Worm (Caenorhabditis elegans) whole organism, L2 larva: ENCODE measurements around the gene dot-1.5.

ENCODE experiments used
- C34F6.9 ChIP-seq: fragments of 150-350 bp; optimal IDR thresholded peaks from 2 replicates; lab custom pipeline; 2014; ENCODE audit warnings: missing biosample characterization, missing genetic modification characterization
- R02D3.7 ChIP-seq: fragments of 150-350 bp; optimal IDR thresholded peaks from 2 replicates; lab custom pipeline; 2014; ENCODE audit warnings: missing biosample characterization, missing genetic modification characterization
- Y55F3AM.14 ChIP-seq: fragments of 200-800 bp; sonication (Bioruptor generic); optimal IDR thresholded peaks from 2 replicates; lab custom pipeline; 2018; ENCODE audit warnings: mild to moderate bottlenecking, missing genetic modification characterization, missing compliant biosample characterization
- ZK546.5 ChIP-seq: sonication (generic microtip); optimal IDR thresholded peaks from 2 replicates; lab custom pipeline; 2017; ENCODE audit warnings: missing biosample characterization, missing genetic modification characterization
- alr-1 ChIP-seq: fragments of 150-350 bp; optimal IDR thresholded peaks from 2 replicates; lab custom pipeline; 2014; ENCODE audit warnings: missing biosample characterization, missing genetic modification characterization
- aly-2 ChIP-seq: fragments of 150-350 bp; optimal IDR thresholded peaks from 2 replicates; lab custom pipeline; 2014; ENCODE audit warnings: missing biosample characterization, missing genetic modification characterization
- ama-1 ChIP-seq: fragments of 150-350 bp; optimal IDR thresholded peaks from 2 replicates; lab custom pipeline; 2018; ENCODE audit warnings: inconsistent platforms
- blmp-1 ChIP-seq: sonication (generic microtip); optimal IDR thresholded peaks from 2 replicates; lab custom pipeline; 2017; ENCODE audit warnings: missing genetic modification characterization, mild to moderate bottlenecking, missing compliant biosample characterization, antibody characterized with exemption, moderate library complexity; ENCODE audit not compliant: insufficient read depth
- ceh-16 ChIP-seq: fragments of 150-350 bp; optimal IDR thresholded peaks from 2 replicates; lab custom pipeline; 2014; ENCODE audit warnings: missing biosample characterization, missing genetic modification characterization
- ceh-82 ChIP-seq: fragments of 150-350 bp; optimal IDR thresholded peaks from 2 replicates; lab custom pipeline; 2014; ENCODE audit warnings: missing biosample characterization, missing genetic modification characterization
- crh-2 ChIP-seq: sonication (generic microtip); optimal IDR thresholded peaks from 2 replicates; lab custom pipeline; 2017; ENCODE audit warnings: missing biosample characterization, missing genetic modification characterization
- dmd-4 ChIP-seq: sonication (generic microtip); optimal IDR thresholded peaks from 2 replicates; lab custom pipeline; 2017; ENCODE audit warnings: missing biosample characterization, missing genetic modification characterization
- egl-27 ChIP-seq: sonication (generic microtip); optimal IDR thresholded peaks from 3 replicates; lab custom pipeline; 2017; ENCODE audit warnings: missing biosample characterization, missing genetic modification reagents, missing genetic modification characterization
- elt-1 ChIP-seq: fragments of 150-350 bp; optimal IDR thresholded peaks from 2 replicates; lab custom pipeline; 2014; ENCODE audit warnings: missing biosample characterization, missing genetic modification characterization
- fos-1 ChIP-seq: fragments of 150-350 bp; optimal IDR thresholded peaks from 2 replicates; lab custom pipeline; 2014; ENCODE audit warnings: missing biosample characterization, missing genetic modification characterization
- gmeb-1 ChIP-seq: fragments of 150-350 bp; optimal IDR thresholded peaks from 2 replicates; lab custom pipeline; 2014; ENCODE audit warnings: missing biosample characterization, missing genetic modification characterization
- lin-11 ChIP-seq: fragments of 150-350 bp; sonication (generic microtip); optimal IDR thresholded peaks from 2 replicates; lab custom pipeline; 2014; ENCODE audit warnings: missing biosample characterization, missing genetic modification characterization, inconsistent platforms, mixed read lengths
- lin-39 ChIP-seq: fragments of 150-350 bp; optimal IDR thresholded peaks from 2 replicates; lab custom pipeline; 2014; ENCODE audit warnings: missing biosample characterization, missing genetic modification reagents, missing genetic modification characterization
- lsy-2 ChIP-seq, 2 experiments: fragments of 150-350 bp in 1 of 2; sonication (generic microtip) in 1 of 2; optimal IDR thresholded peaks; 2 replicates each; lab custom pipeline; 2014 to 2017; ENCODE audit warnings: missing biosample characterization in 2 of 2, missing genetic modification characterization in 2 of 2
- mab-5 ChIP-seq: fragments of 150-350 bp; optimal IDR thresholded peaks from 2 replicates; lab custom pipeline; 2014; ENCODE audit warnings: missing biosample characterization, missing genetic modification characterization
- mbf-1 ChIP-seq: sonication (generic microtip); optimal IDR thresholded peaks from 2 replicates; lab custom pipeline; 2017; ENCODE audit warnings: missing biosample characterization, missing genetic modification characterization
- mdl-1 ChIP-seq, 2 experiments: fragments of 150-350 bp in 1 of 2; sonication (generic microtip) in 1 of 2; optimal IDR thresholded peaks; 2 replicates each; lab custom pipeline; 2017; ENCODE audit warnings: missing biosample characterization in 2 of 2, missing genetic modification characterization in 2 of 2
- nhr-10 ChIP-seq: sonication (generic microtip); optimal IDR thresholded peaks from 2 replicates; lab custom pipeline; 2017; ENCODE audit warnings: missing biosample characterization, missing genetic modification characterization
- nhr-11 ChIP-seq: fragments of 150-350 bp; optimal IDR thresholded peaks from 2 replicates; lab custom pipeline; 2014; ENCODE audit warnings: missing biosample characterization, missing genetic modification characterization
- nhr-12 ChIP-seq: fragments of 150-350 bp; optimal IDR thresholded peaks from 2 replicates; lab custom pipeline; 2014; ENCODE audit warnings: missing biosample characterization, missing genetic modification characterization
- nhr-129 ChIP-seq: fragments of 150-350 bp; optimal IDR thresholded peaks from 2 replicates; lab custom pipeline; 2014; ENCODE audit warnings: missing biosample characterization, missing genetic modification characterization
- nhr-21 ChIP-seq: fragments of 150-350 bp; optimal IDR thresholded peaks from 2 replicates; lab custom pipeline; 2014; ENCODE audit warnings: missing biosample characterization, missing genetic modification characterization
- nhr-77 ChIP-seq: fragments of 150-350 bp; optimal IDR thresholded peaks from 2 replicates; lab custom pipeline; 2014; ENCODE audit warnings: missing biosample characterization, missing genetic modification characterization
- peb-1 ChIP-seq: fragments of 150-350 bp; optimal IDR thresholded peaks from 2 replicates; lab custom pipeline; 2014; ENCODE audit warnings: missing biosample characterization, missing genetic modification characterization
- sem-4 ChIP-seq: fragments of 150-350 bp; optimal IDR thresholded peaks from 2 replicates; lab custom pipeline; 2014; ENCODE audit warnings: missing biosample characterization, missing genetic modification reagents, missing genetic modification characterization
- skn-1 ChIP-seq: sonication (generic microtip); optimal IDR thresholded peaks from 2 replicates; lab custom pipeline; 2017; ENCODE audit warnings: missing biosample characterization, missing genetic modification characterization
- sma-3 ChIP-seq: sonication (generic microtip); optimal IDR thresholded peaks from 2 replicates; lab custom pipeline; 2016; ENCODE audit warnings: missing genetic modification reagents, missing genetic modification characterization, missing compliant biosample characterization
- sma-9 ChIP-seq, 2 experiments: fragments of 150-350 bp in 1 of 2; sonication (generic microtip) in 1 of 2; optimal IDR thresholded peaks; 2 replicates each; lab custom pipeline; 2014 to 2016; ENCODE audit warnings: missing genetic modification characterization in 2 of 2, mild to moderate bottlenecking in 1 of 2, missing biosample characterization in 1 of 2, missing compliant biosample characterization in 1 of 2, missing genetic modification reagents in 1 of 2, moderate library complexity in 1 of 2
- snpc-4 ChIP-seq: fragments of 150-350 bp; optimal IDR thresholded peaks from 2 replicates; lab custom pipeline; 2014; ENCODE audit warnings: missing biosample characterization, missing genetic modification characterization
- unc-39 ChIP-seq: fragments of 150-350 bp; optimal IDR thresholded peaks from 2 replicates; lab custom pipeline; 2014; ENCODE audit warnings: missing biosample characterization, missing genetic modification characterization
- unc-55 ChIP-seq: fragments of 150-350 bp; sonication (generic microtip); optimal IDR thresholded peaks from 3 replicates; lab custom pipeline; 2014; ENCODE audit warnings: missing biosample characterization, missing genetic modification reagents, missing genetic modification characterization
- zag-1 ChIP-seq: fragments of 150-350 bp; optimal IDR thresholded peaks from 2 replicates; lab custom pipeline; 2014; ENCODE audit warnings: missing biosample characterization, missing genetic modification characterization
- ztf-1 ChIP-seq: fragments of 200-800 bp; sonication (Bioruptor generic); conservative IDR thresholded peaks from 2 replicates; pipeline ENCODE4 v1.3.6; 2022; ENCODE audit warnings: missing genetic modification characterization, missing compliant biosample characterization
- ztf-4 ChIP-seq: fragments of 150-350 bp; optimal IDR thresholded peaks from 2 replicates; lab custom pipeline; 2014; ENCODE audit warnings: missing biosample characterization, missing genetic modification characterization

The dot-1.5 gene

DNA sequence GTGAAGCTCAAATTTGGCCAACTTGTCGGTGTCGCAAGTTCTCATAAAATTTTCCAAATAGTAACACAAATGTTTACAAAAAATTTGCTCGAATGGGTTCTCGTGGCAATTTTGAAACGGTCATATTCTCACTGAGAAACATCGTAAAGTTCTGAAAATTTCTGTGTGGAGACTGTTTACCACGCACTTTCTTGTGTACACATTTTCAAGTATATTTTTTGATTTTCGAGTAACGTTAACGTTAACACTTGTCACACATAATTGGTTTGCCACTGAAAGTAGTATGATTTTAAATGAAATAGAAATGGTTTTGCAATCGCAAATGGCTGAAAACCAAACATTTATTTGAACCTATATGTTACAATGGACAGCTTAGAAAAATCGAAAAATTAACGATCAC is 26.5 kb upstream of the dot-1.5 start:
- TF ChIP-seq sma-9 (GFP tag; optimal IDR thresholded peaks at IDR 0.05; lab: Kevin White, UChicago), result no peak
- no peak for TF ChIP-seq sma-9 (tag; optimal IDR thresholded peaks at IDR 0.05; lab: Kevin White, UChicago)
- TF ChIP-seq mab-5, result no peak
- TF ChIP-seq lin-39, result no peak
- no peak for TF ChIP-seq alr-1 (tag; lab: Kevin White, UChicago)
- no peak for TF ChIP-seq C34F6.9 (tag; lab: Kevin White, UChicago)
- TF ChIP-seq ztf-1 (GFP tag; lab: Robert Waterston, UW), result no peak
- no peak for TF ChIP-seq blmp-1 (tag; lab: Kevin White, UChicago)
- TF ChIP-seq ztf-4 (tag; lab: Kevin White, UChicago), result no peak
- no peak for TF ChIP-seq peb-1 (tag; lab: Kevin White, UChicago)
- TF ChIP-seq ceh-16 (tag; lab: Kevin White, UChicago), result no peak
- no peak for TF ChIP-seq mbf-1 (tag; lab: Kevin White, UChicago)
- no peak for TF ChIP-seq sma-3 (GFP tag; lab: Kevin White, UChicago)
- no peak for TF ChIP-seq R02D3.7 (tag; lab: Kevin White, UChicago)
- no peak for TF ChIP-seq zag-1 (tag; lab: Kevin White, UChicago)

DNA sequence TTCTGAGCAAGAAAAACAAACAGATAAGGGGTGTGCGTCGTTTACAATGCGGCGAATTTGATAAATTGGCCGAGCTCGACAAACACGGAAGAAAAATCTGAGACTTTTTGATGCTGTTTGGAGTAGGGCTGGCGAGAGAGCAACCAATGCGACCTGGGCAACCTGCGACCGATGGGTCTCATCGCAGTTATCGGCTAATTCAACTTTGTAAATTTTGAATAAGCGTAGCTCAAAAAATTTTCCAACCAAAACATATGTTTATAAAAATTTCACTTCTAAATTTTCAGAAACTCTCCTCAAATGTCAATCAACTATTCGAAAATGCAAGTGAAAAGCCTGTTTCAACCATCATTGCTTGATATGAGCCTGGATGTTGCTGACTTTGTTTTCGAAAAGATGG is 25.4 kb upstream of the dot-1.5 start, which contains the start of gene B0294.3:
Gene B0294.3, plus strand, starts transcription at position 301 of the 400 bp plus-strand sequence.
- TF ChIP-seq blmp-1 (tag; lab: Kevin White, UChicago) (no peak), mdl-1 (tag; optimal IDR thresholded peaks at IDR 0.05; lab: Kevin White, UChicago) (no peak), skn-1 (tag; lab: Kevin White, UChicago) (no peak), ztf-4 (tag; lab: Kevin White, UChicago) (no peak), ama-1 (lab: Kevin White, UChicago) (no peak), ceh-16 (tag; lab: Kevin White, UChicago) (no peak), unc-39 (tag; lab: Kevin White, UChicago) (no peak), lin-11 (no peak), lsy-2 (tag; optimal IDR thresholded peaks at IDR 0.05; lab: Kevin White, UChicago) (no peak), zag-1 (tag; lab: Kevin White, UChicago) (no peak), nhr-10 (tag; lab: Kevin White, UChicago) (no peak), unc-55 (GFP tag; lab: Kevin White, UChicago) (no peak), dmd-4 (no peak)
- TF ChIP-seq, all 48 proteins: peak for 0

DNA sequence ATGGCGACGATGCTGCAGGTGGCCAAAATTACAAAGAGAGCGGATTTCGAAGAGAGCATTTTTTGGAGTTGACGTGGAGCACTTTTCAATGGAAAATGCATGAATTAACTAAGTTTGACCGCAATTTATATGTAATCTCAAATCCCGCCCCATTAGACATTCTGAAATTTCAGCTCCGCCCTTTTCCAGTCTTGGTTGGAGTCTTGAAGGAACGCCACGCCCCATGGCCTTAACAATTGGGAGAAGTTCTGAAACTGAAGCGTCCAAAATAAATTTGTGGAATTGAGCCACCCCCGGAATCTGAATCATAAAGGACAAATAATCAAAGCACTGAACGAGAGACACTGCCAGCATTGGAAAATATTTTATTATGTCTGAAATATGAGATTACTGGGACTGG is 20.0 kb upstream of the dot-1.5 start, which contains the start of gene B0294.1:
Gene B0294.1, minus strand, starts transcription at position 101 of the 400 bp plus-strand sequence.
- no peak for TF ChIP-seq snpc-4 (tag; lab: Kevin White, UChicago)
- TF ChIP-seq skn-1 (tag; lab: Kevin White, UChicago), result no peak
- no peak for TF ChIP-seq dmd-4
- TF ChIP-seq mbf-1 (tag; lab: Kevin White, UChicago), result no peak
- TF ChIP-seq, all 48 proteins: peak for 0

- no peak for TF ChIP-seq ama-1 (lab: Kevin White, UChicago)
Measured at ce11 chrX:1901480-1901879, 15.8 kb upstream of the dot-1.5 start.

ce11 chrX:1907009-1907408 is 10.3 kb upstream of the dot-1.5 start:
- TF ChIP-seq ama-1 (lab: Kevin White, UChicago) (no peak), unc-55 (GFP tag; lab: Kevin White, UChicago) (no peak), fos-1 (tag; lab: Kevin White, UChicago) (no peak), lin-39 (no peak)

DNA sequence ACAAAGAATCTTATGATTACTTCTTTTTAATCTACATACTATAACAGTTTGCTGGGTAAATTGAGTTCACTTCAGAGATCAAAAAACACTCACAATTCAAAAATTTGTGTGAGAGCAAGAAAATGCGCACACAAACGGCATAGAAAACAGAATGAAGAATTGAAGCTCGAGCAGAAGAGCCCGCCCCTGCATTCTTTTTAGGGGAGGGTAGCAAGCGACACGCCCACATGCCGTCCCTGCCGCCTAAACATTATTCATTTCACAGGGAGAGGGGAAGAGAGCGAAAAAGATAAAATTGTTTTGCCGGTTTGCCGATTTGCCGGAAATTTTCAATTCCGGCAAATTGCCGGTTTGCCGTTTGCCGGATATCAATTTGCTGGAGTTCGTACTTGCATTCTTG is 7.9 kb upstream of the dot-1.5 start:
- TF ChIP-seq lin-11 (peak; percentile 84), sma-3 (GFP tag; lab: Kevin White, UChicago) (peak; percentile 83), lsy-2 (tag; optimal IDR thresholded peaks at IDR 0.05; lab: Kevin White, UChicago) (peak in 1 of 2 experiments; percentile 91), peb-1 (tag; lab: Kevin White, UChicago) (no peak), C34F6.9 (tag; lab: Kevin White, UChicago) (peak; percentile 56), mab-5 (peak; percentile 89), blmp-1 (tag; lab: Kevin White, UChicago) (peak; percentile 15), ceh-16 (tag; lab: Kevin White, UChicago) (no peak), nhr-77 (tag; lab: Kevin White, UChicago) (peak; percentile 72), lin-39 (no peak), nhr-129 (tag; lab: Kevin White, UChicago) (peak; percentile 82), snpc-4 (tag; lab: Kevin White, UChicago) (peak; percentile 77), nhr-10 (tag; lab: Kevin White, UChicago) (peak; percentile 87), unc-39 (tag; lab: Kevin White, UChicago) (no peak), nhr-12 (tag; lab: Kevin White, UChicago) (no peak), elt-1 (no peak), nhr-11 (tag; lab: Kevin White, UChicago) (no peak), egl-27 (tag; lab: Kevin White, UChicago) (peak; percentile 52), Y55F3AM.14 (GFP tag; lab: Kevin White, UChicago) (peak; percentile 15), ceh-82 (peak; percentile 85), crh-2 (tag; lab: Kevin White, UChicago) (peak; percentile 63), fos-1 (tag; lab: Kevin White, UChicago) (peak; percentile 48), nhr-21 (tag; lab: Kevin White, UChicago) (peak; percentile 77), ZK546.5 (tag; lab: Kevin White, UChicago) (peak; percentile 4), sem-4 (tag; lab: Kevin White, UChicago) (peak; percentile 55), gmeb-1 (tag; lab: Kevin White, UChicago) (peak; percentile 75), alr-1 (tag; lab: Kevin White, UChicago) (no peak), aly-2 (no peak)
